Worm (Caenorhabditis elegans): Measurements from ENCODE around the gene clec-163.
A peak's percentile ranks its signal among the peaks of the same experiment; 100 is the strongest.
"Not testable (repeated sequence)": the region's sequence is repeated elsewhere in the genome, so short reads cannot be mapped to it uniquely, and the experiment has no call there.

Gene clec-163

DNA sequence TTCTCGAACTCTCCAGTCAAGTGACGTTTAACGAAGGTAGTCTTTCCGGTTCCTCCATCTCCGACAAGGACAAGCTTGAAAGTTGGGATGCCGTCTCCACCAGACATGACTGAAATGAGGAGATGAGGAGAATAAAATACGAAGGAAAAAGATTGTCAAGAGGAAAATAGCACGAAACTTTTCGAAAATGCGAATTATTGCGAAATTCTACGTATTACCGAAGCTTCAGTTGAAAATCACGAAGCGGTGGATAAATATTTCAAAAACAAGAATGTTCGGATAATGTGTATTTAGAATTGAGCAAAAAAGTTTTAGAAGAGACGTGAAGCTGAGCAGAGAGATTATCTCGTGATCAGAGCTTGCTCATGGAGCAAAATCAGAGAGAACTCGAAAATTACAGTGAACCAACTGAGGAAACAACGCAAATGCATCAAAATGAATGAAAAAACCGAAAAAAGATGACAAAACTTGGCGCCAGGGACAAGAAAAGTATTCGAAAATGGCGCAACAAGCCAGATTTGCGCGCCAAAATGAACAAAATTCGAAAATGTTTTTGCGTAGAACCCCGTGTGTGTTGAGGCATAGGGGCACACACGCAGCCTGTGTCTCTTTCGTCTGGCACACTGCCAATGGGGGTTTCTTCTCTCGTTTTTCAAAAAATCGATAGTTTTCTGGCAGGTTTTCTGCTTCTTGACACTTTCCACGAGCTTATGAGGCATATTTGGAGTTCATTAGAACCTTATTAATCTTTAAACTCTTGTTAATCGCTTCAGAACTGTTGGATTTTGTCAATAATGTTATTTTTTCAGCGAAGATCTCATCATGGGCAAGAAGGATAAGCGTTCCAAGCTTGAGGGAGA is 46.3 kb upstream of the clec-163 start, which contains the start of the genes ran-1 and dkc-1 (continued):
- peak in 1 of 2 experiments; percentile 65 for TF ChIP-seq unc-62 (GFP tag; optimal IDR thresholded peaks at IDR 0.05 in 1 of 2)
- TF ChIP-seq unc-62 (tag; optimal IDR thresholded peaks at IDR 0.05) = no peak
- no peak for TF ChIP-seq lin-29 (GFP tag; IDR thresholded peaks at IDR 0.05)
- peak; percentile 79 for TF ChIP-seq hmg-1.1 (GFP tag; IDR thresholded peaks at IDR 0.05)
- no peak for TF ChIP-seq spr-3 (GFP tag; optimal IDR thresholded peaks at IDR 0.05)
- no peak for TF ChIP-seq spr-1 (tag; optimal IDR thresholded peaks at IDR 0.05)
- TF ChIP-seq T20F7.1 (GFP tag; optimal IDR thresholded peaks at IDR 0.05) = no peak
- TF ChIP-seq Y48G9A.11 (GFP tag; IDR thresholded peaks at IDR 0.05) = peak; percentile 67
- TF ChIP-seq unc-130 (GFP tag; optimal IDR thresholded peaks at IDR 0.05) = peak; percentile 86
- no peak for TF ChIP-seq jun-1 (tag; optimal IDR thresholded peaks at IDR 0.05)
- no peak for TF ChIP-seq zag-1 (tag; optimal IDR thresholded peaks at IDR 0.05)
- TF ChIP-seq arid-1 (GFP tag; conservative IDR thresholded peaks at IDR 0.05) = peak; percentile 39; the same call in 1 of the 2 replicates
- TF ChIP-seq ceh-82 (tag; optimal IDR thresholded peaks at IDR 0.05) = no peak
- TF ChIP-seq zfp-2 (tag; optimal IDR thresholded peaks at IDR 0.05) = no peak
- TF ChIP-seq mdt-29 (GFP tag; IDR thresholded peaks at IDR 0.05) = no peak

- TF ChIP-seq arid-1 (GFP tag; conservative IDR thresholded peaks at IDR 0.05) (0 out of 2 replicates have a peak, but pooled peaks have one; percentile 62), snpc-1.2 (GFP tag; IDR thresholded peaks at IDR 0.05) (0 out of 2 replicates have a peak, but pooled peaks have one; percentile 17), lin-38 (GFP tag; IDR thresholded peaks at IDR 0.05) (peak; percentile 63), F49E8.2 (tag; optimal IDR thresholded peaks at IDR 0.05; ENCODE audit: borderline replicate concordance) (peak; percentile 7), T26A8.4 (GFP tag; IDR thresholded peaks at IDR 0.05) (0 out of 2 replicates have a peak, but pooled peaks have one; percentile 21), pha-4 (GFP tag; IDR thresholded peaks at IDR 0.05) (peak; percentile 52; the same call in 1 of the 2 replicates), egl-43 (GFP tag; IDR thresholded peaks at IDR 0.05) (0 out of 2 replicates have a peak, but pooled peaks have one; percentile 40)
- not testable (repeated sequence) for TF ChIP-seq pha-4 (tag; optimal IDR thresholded peaks at IDR 0.05)
Observed at ce11 chrIII:10750043-10750442, 44.1 kb upstream of the clec-163 start, which contains the start of gene enu-3.6. TSS of gene enu-3.6 (plus strand) at chrIII:10750434.

ce11 chrIII:10754379-10754778 is 39.8 kb upstream of the clec-163 start:
- TF ChIP-seq F37D6.2 (tag; optimal IDR thresholded peaks at IDR 0.05) = no peak
- TF ChIP-seq ZK546.5 (tag; optimal IDR thresholded peaks at IDR 0.05) = no peak
- TF ChIP-seq daf-19 (GFP tag; conservative IDR thresholded peaks at IDR 0.05) = no peak
- no peak for TF ChIP-seq ctbp-1 (GFP tag; IDR thresholded peaks at IDR 0.05)
- no peak for TF ChIP-seq cey-2 (tag; optimal IDR thresholded peaks at IDR 0.05; ENCODE audit: borderline replicate concordance, insufficient read depth)
- TF ChIP-seq ztf-11 (tag; optimal IDR thresholded peaks at IDR 0.05) = no peak
- no peak for TF ChIP-seq F44E2.7 (GFP tag; IDR thresholded peaks at IDR 0.05)
- TF ChIP-seq ceh-32 (tag; optimal IDR thresholded peaks at IDR 0.05; ENCODE audit: poor library complexity) = no peak
- no peak for TF ChIP-seq zag-1 (tag; optimal IDR thresholded peaks at IDR 0.05)
- TF ChIP-seq saeg-2 (GFP tag; IDR thresholded peaks at IDR 0.05) = no peak
- no peak for TF ChIP-seq daf-8 (GFP tag; IDR thresholded peaks at IDR 0.05)
- no peak for TF ChIP-seq F26F4.8 (GFP tag; conservative IDR thresholded peaks at IDR 0.05)
- no peak for TF ChIP-seq lin-15B (tag; optimal IDR thresholded peaks at IDR 0.05)
- TF ChIP-seq dpl-1 (GFP tag; optimal IDR thresholded peaks at IDR 0.05) = no peak
- TF ChIP-seq dmd-6 (GFP tag; IDR thresholded peaks at IDR 0.05) = no peak
- no peak for TF ChIP-seq dmd-8 (GFP tag; IDR thresholded peaks at IDR 0.05)
- no peak for TF ChIP-seq sdz-12 (GFP tag; optimal IDR thresholded peaks at IDR 0.05)
- no peak for TF ChIP-seq ama-1 (optimal IDR thresholded peaks at IDR 0.05)
